Fruit fly (Drosophila melanogaster) whole organism, prepupa: ENCODE measurements around the gene CG15177.

Source experiments
- Blimp-1 ChIP-seq: fragments of 200-800 bp; sonication (Bioruptor generic); optimal IDR thresholded peaks from 3 replicates; lab custom pipeline; 2017; ENCODE audit warnings: missing biosample characterization, missing genetic modification characterization, mild to moderate bottlenecking, moderate library complexity, missing genetic modification reagents
- CG10631 ChIP-seq: fragments of 200-800 bp; sonication (Bioruptor generic); optimal IDR thresholded peaks from 2 replicates; lab custom pipeline; 2016; ENCODE audit warnings: missing biosample characterization, missing genetic modification characterization
- CG10669 ChIP-seq: fragments of 200-800 bp; sonication (Bioruptor generic); optimal IDR thresholded peaks from 3 replicates; lab custom pipeline; 2018; ENCODE audit warnings: missing biosample characterization, mild to moderate bottlenecking, missing genetic modification characterization, moderate library complexity
- CG11902 ChIP-seq: fragments of 200-800 bp; sonication (Bioruptor generic); optimal IDR thresholded peaks from 3 replicates; lab custom pipeline; 2016; ENCODE audit warnings: missing biosample characterization, missing genetic modification characterization
- CG15336 ChIP-seq: fragments of 200-800 bp; sonication (Bioruptor generic); IDR thresholded peaks from 2 replicates; pipeline ENCODE4 v1.3.6; 2022; ENCODE audit warnings: missing biosample characterization, missing genetic modification characterization
- CG1621 ChIP-seq: fragments of 200-800 bp; sonication (Bioruptor generic); optimal IDR thresholded peaks from 3 replicates; lab custom pipeline; 2018; ENCODE audit warnings: missing biosample characterization, mild to moderate bottlenecking, missing genetic modification characterization
- CG16779 ChIP-seq: fragments of 200-800 bp; sonication (Bioruptor generic); optimal IDR thresholded peaks from 3 replicates; lab custom pipeline; 2017; ENCODE audit warnings: missing biosample characterization, mild to moderate bottlenecking, missing genetic modification characterization
- CG3032 ChIP-seq: fragments of 200-800 bp; optimal IDR thresholded peaks from 2 replicates; lab custom pipeline; 2019; ENCODE audit warnings: missing biosample characterization, mild to moderate bottlenecking, missing genetic modification characterization, moderate library complexity
- CG31627 ChIP-seq: fragments of 200-800 bp; sonication (Bioruptor generic); optimal IDR thresholded peaks from 3 replicates; lab custom pipeline; 2016; ENCODE audit warnings: missing biosample characterization, missing genetic modification characterization
- CG32006 ChIP-seq: fragments of 200-800 bp; sonication (Bioruptor generic); optimal IDR thresholded peaks from 3 replicates; lab custom pipeline; 2017; ENCODE audit warnings: missing biosample characterization, mild to moderate bottlenecking, missing genetic modification characterization
- CG34406 ChIP-seq: fragments of 200-800 bp; sonication (Bioruptor generic); optimal IDR thresholded peaks from 3 replicates; lab custom pipeline; 2016; ENCODE audit warnings: missing biosample characterization, missing genetic modification characterization
- CG3919 ChIP-seq: fragments of 200-800 bp; sonication (Bioruptor generic); optimal IDR thresholded peaks from 3 replicates; lab custom pipeline; 2016; ENCODE audit warnings: missing biosample characterization, missing genetic modification characterization
- CG4318 ChIP-seq: fragments of 200-800 bp; sonication (Bioruptor generic); optimal IDR thresholded peaks from 3 replicates; lab custom pipeline; 2017; ENCODE audit warnings: missing biosample characterization, mild to moderate bottlenecking, missing genetic modification characterization
- CG6163 ChIP-seq: fragments of 200-800 bp; sonication (Bioruptor generic); IDR thresholded peaks from 3 replicates; pipeline ENCODE4 v1.3.6; 2022; ENCODE audit warnings: missing biosample characterization, missing genetic modification characterization
- CG6792 ChIP-seq: fragments of 200-800 bp; sonication (Bioruptor generic); optimal IDR thresholded peaks from 3 replicates; lab custom pipeline; 2016; ENCODE audit warnings: missing biosample characterization, missing genetic modification characterization
- CG6808 ChIP-seq: fragments of 200-800 bp; sonication (Bioruptor generic); optimal IDR thresholded peaks from 3 replicates; lab custom pipeline; 2017; ENCODE audit warnings: missing biosample characterization, missing genetic modification characterization, mild to moderate bottlenecking, moderate library complexity, missing genetic modification reagents
- CG6854 ChIP-seq: fragments of 200-800 bp; sonication (Bioruptor generic); optimal IDR thresholded peaks from 2 replicates; lab custom pipeline; 2017; ENCODE audit warnings: missing biosample characterization, mild to moderate bottlenecking, missing genetic modification characterization
- CG7368 ChIP-seq: fragments of 200-800 bp; sonication (Bioruptor generic); optimal IDR thresholded peaks from 3 replicates; lab custom pipeline; 2016; ENCODE audit warnings: missing biosample characterization, missing genetic modification characterization
- CG8319 ChIP-seq: fragments of 200-800 bp; sonication (Bioruptor generic); optimal IDR thresholded peaks from 3 replicates; lab custom pipeline; 2016; ENCODE audit warnings: missing biosample characterization, missing genetic modification characterization
- CG8632 ChIP-seq: fragments of 200-800 bp; sonication (Bioruptor generic); optimal IDR thresholded peaks from 3 replicates; lab custom pipeline; 2016; ENCODE audit warnings: missing biosample characterization, missing genetic modification characterization
- CG9139 ChIP-seq: fragments of 200-800 bp; sonication (Bioruptor generic); optimal IDR thresholded peaks from 3 replicates; lab custom pipeline; 2017; ENCODE audit warnings: missing biosample characterization, mild to moderate bottlenecking, missing genetic modification characterization
- Eip75B ChIP-seq: fragments of 200-800 bp; sonication (Bioruptor generic); optimal IDR thresholded peaks from 3 replicates; lab custom pipeline; 2016; ENCODE audit warnings: missing biosample characterization, missing genetic modification characterization
- Eip78C ChIP-seq: fragments of 200-800 bp; sonication (Bioruptor generic); peaks from one replicate; lab custom pipeline; 2016; ENCODE audit warnings: missing biosample characterization, missing genetic modification characterization
- Eip93F ChIP-seq: fragments of 200-800 bp; sonication (Bioruptor generic); optimal IDR thresholded peaks from 2 replicates; lab custom pipeline; 2016; ENCODE audit warnings: missing biosample characterization, mild to moderate bottlenecking, missing genetic modification characterization
- Ets21C ChIP-seq: fragments of 200-800 bp; sonication (Bioruptor generic); optimal IDR thresholded peaks from 3 replicates; lab custom pipeline; 2016; ENCODE audit warnings: missing biosample characterization, missing genetic modification characterization
- Ets96B ChIP-seq: fragments of 200-800 bp; optimal IDR thresholded peaks from 2 replicates; lab custom pipeline; 2019; ENCODE audit warnings: missing biosample characterization, mild to moderate bottlenecking, missing genetic modification characterization, moderate library complexity
- Gug ChIP-seq: fragments of 200-800 bp; sonication (Bioruptor generic); IDR thresholded peaks from 2 replicates; pipeline ENCODE4 v1.3.6; 2022; ENCODE audit warnings: missing biosample characterization, missing genetic modification characterization
- Hr38 ChIP-seq: sonication (Bioruptor generic); optimal IDR thresholded peaks from 2 replicates; lab custom pipeline; 2016; ENCODE audit warnings: missing biosample characterization, missing genetic modification characterization
- Lpt ChIP-seq: fragments of 200-800 bp; sonication (Bioruptor generic); optimal IDR thresholded peaks from 3 replicates; lab custom pipeline; 2016; ENCODE audit warnings: missing biosample characterization, missing genetic modification characterization
- Met ChIP-seq: fragments of 200-800 bp; sonication (Bioruptor generic); optimal IDR thresholded peaks from 3 replicates; lab custom pipeline; 2016; ENCODE audit warnings: missing biosample characterization, missing genetic modification characterization
- OdsH ChIP-seq: fragments of 200-800 bp; sonication (Bioruptor generic); optimal IDR thresholded peaks from 3 replicates; lab custom pipeline; 2016; ENCODE audit warnings: missing biosample characterization, missing genetic modification characterization
- Smox ChIP-seq: fragments of 200-800 bp; sonication (Bioruptor generic); optimal IDR thresholded peaks from 3 replicates; lab custom pipeline; 2016; ENCODE audit warnings: missing biosample characterization, missing genetic modification characterization
- Sox14 ChIP-seq: fragments of 200-800 bp; sonication (Bioruptor generic); optimal IDR thresholded peaks from 3 replicates; lab custom pipeline; 2016; ENCODE audit warnings: missing biosample characterization, missing genetic modification characterization
- Sox15 ChIP-seq: fragments of 200-800 bp; sonication (Bioruptor generic); optimal IDR thresholded peaks from 3 replicates; lab custom pipeline; 2016; ENCODE audit warnings: missing biosample characterization, missing genetic modification characterization
- achi ChIP-seq: fragments of 200-800 bp; sonication (Bioruptor generic); optimal IDR thresholded peaks from 3 replicates; lab custom pipeline; 2016; ENCODE audit warnings: missing biosample characterization, missing genetic modification characterization
- dac ChIP-seq: fragments of 200-800 bp; sonication (Bioruptor generic); optimal IDR thresholded peaks from 2 replicates; lab custom pipeline; 2017; ENCODE audit warnings: missing biosample characterization, mild to moderate bottlenecking, missing genetic modification characterization
- dsx ChIP-seq: fragments of 200-800 bp; optimal IDR thresholded peaks from 3 replicates; lab custom pipeline; 2019; ENCODE audit warnings: missing biosample characterization, mild to moderate bottlenecking, missing genetic modification characterization, moderate library complexity; ENCODE audit not compliant: poor library complexity, severe bottlenecking
- eg ChIP-seq: fragments of 200-800 bp; sonication (Bioruptor generic); IDR thresholded peaks from 3 replicates; pipeline ENCODE4 v1.3.6; 2022; ENCODE audit warnings: missing biosample characterization, missing genetic modification characterization
- esn ChIP-seq: fragments of 200-800 bp; sonication (Bioruptor generic); optimal IDR thresholded peaks from 2 replicates; lab custom pipeline; 2016; ENCODE audit warnings: missing biosample characterization, mild to moderate bottlenecking, missing genetic modification characterization, moderate library complexity
- fd59A ChIP-seq: fragments of 200-800 bp; sonication (Bioruptor generic); optimal IDR thresholded peaks from 2 replicates; lab custom pipeline; 2017; ENCODE audit warnings: missing biosample characterization, mild to moderate bottlenecking, missing genetic modification characterization, missing genetic modification reagents
- fkh ChIP-seq: fragments of 200-800 bp; sonication (Bioruptor generic); optimal IDR thresholded peaks from 3 replicates; lab custom pipeline; 2017; ENCODE audit warnings: missing biosample characterization, mild to moderate bottlenecking, missing genetic modification characterization, moderate library complexity
- lz ChIP-seq: fragments of 200-800 bp; sonication (Bioruptor generic); optimal IDR thresholded peaks from 3 replicates; lab custom pipeline; 2016; ENCODE audit warnings: missing biosample characterization, missing genetic modification characterization
- pdm3 ChIP-seq: fragments of 200-800 bp; sonication (Bioruptor generic); optimal IDR thresholded peaks from 3 replicates; lab custom pipeline; 2016; ENCODE audit warnings: missing biosample characterization, missing genetic modification characterization
- salr ChIP-seq, 2 experiments: fragments of 200-800 bp; sonication (Bioruptor generic); optimal IDR thresholded peaks; 3 replicates each; lab custom pipeline; 2016 to 2018; ENCODE audit warnings: missing biosample characterization in 2 of 2, missing genetic modification characterization in 2 of 2, mild to moderate bottlenecking in 1 of 2
- svp ChIP-seq: fragments of 200-800 bp; sonication (Bioruptor generic); peaks from one replicate; lab custom pipeline; 2016; ENCODE audit warnings: missing biosample characterization, missing genetic modification characterization
- topi ChIP-seq: fragments of 200-800 bp; sonication (Bioruptor generic); optimal IDR thresholded peaks from 3 replicates; lab custom pipeline; 2016; ENCODE audit warnings: missing biosample characterization, missing genetic modification characterization
- vri ChIP-seq: fragments of 200-800 bp; sonication (Bioruptor generic); optimal IDR thresholded peaks from 3 replicates; lab custom pipeline; 2016; ENCODE audit warnings: missing biosample characterization, mild to moderate bottlenecking, missing genetic modification characterization

CG15177 gene

DNA sequence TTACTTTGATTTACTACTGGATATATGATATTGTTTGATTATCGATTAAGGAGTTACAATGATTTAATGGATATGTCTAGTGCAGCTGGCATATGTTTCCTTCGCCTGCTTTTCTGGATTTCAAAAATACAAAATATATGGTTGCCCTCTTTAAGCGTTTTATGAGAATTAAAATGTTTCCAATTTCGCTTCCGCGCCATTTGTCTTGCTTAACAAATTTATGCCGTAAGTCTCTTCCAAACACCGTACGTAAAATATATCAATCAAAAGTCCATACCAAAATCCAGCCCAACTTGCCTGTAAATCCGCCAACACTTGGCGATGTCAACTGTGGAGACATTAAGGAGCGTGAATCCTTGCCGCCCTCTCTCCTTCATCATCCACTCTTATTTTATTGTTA lies at the start of gene CG15177:
Gene CG15177, minus strand, starts transcription at position 101 of the 400 bp plus-strand sequence.
- TF ChIP-seq eg (no peak), vri (no peak), CG6854 (no peak), Blimp-1 (GFP tag; lab: Kevin White, UChicago) (no peak), Ets21C (no peak), CG11902 (no peak), CG3032 (tag; lab: Kevin White, UChicago) (no peak), Gug (no peak), CG6808 (GFP tag; lab: Kevin White, UChicago) (no peak), CG32006 (GFP tag; lab: Kevin White, UChicago) (no peak), Hr38 (GFP tag; lab: Kevin White, UChicago) (no peak), topi (GFP tag; lab: Kevin White, UChicago) (no peak), pdm3 (GFP tag; lab: Kevin White, UChicago) (no peak), CG6163 (GFP tag; lab: Robert Waterston, UW) (no peak), esn (GFP tag; lab: Kevin White, UChicago) (no peak), CG31627 (GFP tag; lab: Kevin White, UChicago) (no peak)

DNA sequence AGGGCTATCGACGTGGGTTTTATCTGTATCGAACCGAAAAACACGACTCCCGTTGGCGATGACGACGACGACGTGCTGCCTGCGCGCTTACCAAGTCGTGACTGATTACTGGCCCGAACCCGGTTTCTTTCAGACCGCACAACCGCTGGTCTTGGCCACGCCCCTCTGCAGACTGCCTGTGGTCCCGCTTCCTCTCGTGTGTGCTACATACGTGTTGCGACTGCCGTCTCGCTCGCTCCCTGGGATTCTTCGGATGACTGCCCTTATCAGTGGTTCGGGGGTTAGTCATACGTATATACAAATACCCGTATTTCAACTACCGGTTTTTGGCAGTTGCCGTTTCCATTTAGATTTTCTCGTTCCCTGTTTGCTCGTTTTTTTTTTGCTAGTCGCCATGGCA lies 49.4 kb upstream of the CG15177 start, which contains the start of gene lab:
Gene lab, minus strand, starts transcription at position 111 of the 400 bp plus-strand sequence.
- TF ChIP-seq CG1621 (tag; lab: Kevin White, UChicago) (no peak), fkh (GFP tag; lab: Kevin White, UChicago) (peak; percentile 47)

DNA sequence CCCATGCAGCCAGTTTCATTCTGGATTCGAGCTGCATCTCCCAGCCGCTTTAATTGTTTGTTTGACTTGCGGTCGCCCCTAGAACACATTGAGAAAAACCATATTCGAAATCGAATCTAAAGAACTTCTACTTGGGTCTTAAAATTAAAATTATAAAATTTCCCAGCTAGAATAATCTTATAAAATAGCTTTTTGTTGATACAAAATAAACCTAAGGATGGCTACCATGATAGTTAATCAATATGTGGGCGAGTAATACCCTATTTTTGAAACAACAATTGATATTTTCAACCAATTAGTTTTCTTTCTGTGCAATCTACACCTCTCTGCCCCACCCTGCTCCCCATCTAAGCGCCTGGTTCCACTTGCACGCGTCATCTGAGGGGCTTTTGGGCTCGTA lies 45.4 kb upstream of the CG15177 start:
- TF ChIP-seq Eip75B (GFP tag; lab: Kevin White, UChicago) (peak; percentile 3), CG11902 (no peak), Smox (peak; percentile 15), Ets96B (tag; lab: Kevin White, UChicago) (no peak), esn (GFP tag; lab: Kevin White, UChicago) (peak; percentile 16), Sox15 (GFP tag; lab: Kevin White, UChicago) (no peak), CG6792 (GFP tag; lab: Kevin White, UChicago) (peak; percentile 21), CG9139 (GFP tag; lab: Kevin White, UChicago) (no peak), Eip78C (GFP tag; lab: Kevin White, UChicago) (peak; percentile 70), pdm3 (GFP tag; lab: Kevin White, UChicago) (no peak), dsx (GFP tag; lab: Kevin White, UChicago) (no peak), CG32006 (GFP tag; lab: Kevin White, UChicago) (no peak), CG3919 (GFP tag; lab: Kevin White, UChicago) (peak; percentile 23), Sox14 (GFP tag; lab: Kevin White, UChicago) (peak; percentile 9), svp (GFP tag; lab: Kevin White, UChicago) (no peak), fd59A (GFP tag; lab: Kevin White, UChicago) (no peak), OdsH (GFP tag; lab: Kevin White, UChicago) (peak; percentile 10), CG8632 (GFP tag; lab: Kevin White, UChicago) (peak; percentile 7), CG10669 (GFP tag; lab: Kevin White, UChicago) (peak; percentile 39), CG15336 (GFP tag; lab: Robert Waterston, UW) (no peak), dac (GFP tag; lab: Kevin White, UChicago) (no peak), CG6163 (GFP tag; lab: Robert Waterston, UW) (no peak), Hr38 (GFP tag; lab: Kevin White, UChicago) (no peak), CG16779 (no peak), CG1621 (tag; lab: Kevin White, UChicago) (no peak), salr (GFP tag; optimal IDR thresholded peaks at IDR 0.05; lab: Kevin White, UChicago) (no peak), lz (GFP tag; lab: Kevin White, UChicago) (no peak), CG3032 (tag; lab: Kevin White, UChicago) (peak; percentile 30), CG7368 (GFP tag; lab: Kevin White, UChicago) (no peak), CG31627 (GFP tag; lab: Kevin White, UChicago) (peak; percentile 21), Eip93F (GFP tag; lab: Kevin White, UChicago) (no peak), CG34406 (GFP tag; lab: Kevin White, UChicago) (no peak), CG10631 (GFP tag; lab: Kevin White, UChicago) (peak; percentile 38), Met (GFP tag; lab: Kevin White, UChicago) (peak; percentile 46), Lpt (GFP tag; lab: Kevin White, UChicago) (no peak), CG6808 (GFP tag; lab: Kevin White, UChicago) (peak; percentile 30), topi (GFP tag; lab: Kevin White, UChicago) (peak; percentile 31), eg (no peak), fkh (GFP tag; lab: Kevin White, UChicago) (no peak), vri (no peak), achi (GFP tag; lab: Kevin White, UChicago) (peak; percentile 19), CG8319 (GFP tag; lab: Kevin White, UChicago) (no peak), CG4318 (no peak)
